Worm (Caenorhabditis elegans): ENCODE results near the gene W10G11.19.

ce11 chrII:3576742-3577141 is 26.3 kb downstream of the W10G11.19 start, which contains the start of gene clec-132:
- TF ChIP-seq mxl-1 (tag; optimal IDR thresholded peaks at IDR 0.05) (no peak), attf-5 (GFP tag; optimal IDR thresholded peaks at IDR 0.05) (no peak), F57C9.4 (tag; optimal IDR thresholded peaks at IDR 0.05) (no peak), him-1 (tag; optimal IDR thresholded peaks at IDR 0.05) (no peak), pbrm-1 (GFP tag; IDR thresholded peaks at IDR 0.05) (no peak), ama-1 (optimal IDR thresholded peaks at IDR 0.05) (no peak), ama-1 (GFP tag; optimal IDR thresholded peaks at IDR 0.05) (no peak), tlf-1 (GFP tag; optimal IDR thresholded peaks at IDR 0.05) (no peak), ztf-18 (tag; optimal IDR thresholded peaks at IDR 0.05) (no peak), B0261.1 (tag; optimal IDR thresholded peaks at IDR 0.05) (no peak), dpl-1 (GFP tag; optimal IDR thresholded peaks at IDR 0.05) (no peak), Y79H2A.3 (GFP tag; conservative IDR thresholded peaks at IDR 0.05) (no peak), F57A8.1 (GFP tag; optimal IDR thresholded peaks at IDR 0.05) (no peak)

All from whole organism, young adult.